Fruit fly (Drosophila melanogaster) S2 (cell line): ENCODE results near the gene Nca.

ENCODE experiments used
- CG8478 ChIP-seq: fragments of >200 bp; optimal IDR thresholded peaks from 2 replicates; lab custom pipeline; 2018
- CTCF ChIP-seq, 2 experiments: fragments of >200 bp; optimal IDR thresholded peaks; 2 replicates each; lab custom pipeline; 2018

Gene Nca

DNA sequence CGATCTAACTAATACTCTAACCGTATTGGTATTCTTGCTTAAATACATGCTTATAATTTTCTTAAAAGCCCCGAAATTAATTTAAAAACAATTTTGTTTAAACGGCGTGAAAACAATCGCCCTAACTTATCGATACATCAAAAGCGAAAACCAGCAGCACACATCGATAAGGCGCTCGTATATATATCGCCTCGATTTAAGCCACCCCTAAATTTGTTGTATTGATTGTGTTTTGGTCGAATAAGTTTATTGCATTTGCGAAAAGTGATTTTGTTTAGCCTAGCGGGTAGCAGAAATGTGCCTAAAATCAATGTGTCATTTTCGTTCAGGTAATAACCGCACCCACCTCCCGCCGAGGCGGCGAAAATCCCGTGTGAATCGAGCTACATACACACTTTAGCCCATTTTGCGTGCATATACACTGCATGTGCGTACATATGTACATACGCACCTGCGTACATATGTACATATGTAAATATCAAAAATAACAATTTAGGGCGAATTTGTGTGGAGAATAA lies at the start of gene Nca, which contains the start of gene CG7646:
TSS of gene Nca (plus strand) at position 174 of the 518 bp plus-strand sequence.
TSS of gene CG7646 (plus strand) at position 174 of the 518 bp plus-strand sequence.
- TF ChIP-seq CG8478 (lab: Kevin White, UChicago) (no peak), CTCF (optimal IDR thresholded peaks at IDR 0.05; lab: Kevin White, UChicago) (no peak)

DNA sequence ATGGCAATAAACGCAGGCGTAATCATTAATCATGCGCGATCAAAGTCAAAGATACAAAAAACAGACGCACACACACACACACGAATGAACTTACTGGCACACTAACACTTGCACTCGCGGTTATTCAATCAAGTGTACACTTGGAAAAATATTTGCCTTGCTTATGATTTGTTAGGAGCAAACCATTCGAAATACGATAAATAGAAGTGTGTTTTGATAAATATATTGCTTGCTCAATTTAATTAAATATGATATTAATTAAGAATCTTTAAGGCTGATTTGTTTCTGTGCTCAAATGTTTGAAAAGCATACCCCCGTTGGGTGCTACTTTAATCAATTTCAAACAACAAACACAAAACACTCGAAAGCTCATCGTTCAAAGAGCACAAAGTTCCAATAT lies 46.2 kb upstream of the Nca start:
- TF ChIP-seq CTCF (optimal IDR thresholded peaks at IDR 0.05; lab: Kevin White, UChicago): no peak
- no peak for TF ChIP-seq CG8478 (lab: Kevin White, UChicago)

DNA sequence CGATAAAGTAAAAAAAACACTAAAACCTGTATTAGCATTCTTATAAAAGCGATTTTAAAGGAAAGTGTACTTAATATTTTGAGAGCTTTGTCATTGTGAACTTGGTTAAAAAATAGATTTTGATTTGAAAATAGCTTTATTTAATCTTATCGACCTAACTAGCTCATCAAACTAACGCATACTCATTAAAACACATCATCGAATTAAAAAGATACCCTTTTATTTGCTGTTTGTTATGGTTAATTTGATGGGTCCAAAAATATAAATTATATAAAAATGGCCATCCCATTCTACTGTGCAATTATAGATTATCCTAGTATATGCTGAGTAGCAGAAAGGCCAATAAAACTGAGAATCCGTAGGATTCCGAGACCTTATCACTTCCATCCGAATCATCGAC lies 40.7 kb upstream of the Nca start, which contains the start of gene CG32219:
TSS of gene CG32219 (minus strand) at position 101 of the 400 bp plus-strand sequence.
- no peak for TF ChIP-seq CG8478 (lab: Kevin White, UChicago)
- no peak for TF ChIP-seq CTCF (optimal IDR thresholded peaks at IDR 0.05; lab: Kevin White, UChicago)

DNA sequence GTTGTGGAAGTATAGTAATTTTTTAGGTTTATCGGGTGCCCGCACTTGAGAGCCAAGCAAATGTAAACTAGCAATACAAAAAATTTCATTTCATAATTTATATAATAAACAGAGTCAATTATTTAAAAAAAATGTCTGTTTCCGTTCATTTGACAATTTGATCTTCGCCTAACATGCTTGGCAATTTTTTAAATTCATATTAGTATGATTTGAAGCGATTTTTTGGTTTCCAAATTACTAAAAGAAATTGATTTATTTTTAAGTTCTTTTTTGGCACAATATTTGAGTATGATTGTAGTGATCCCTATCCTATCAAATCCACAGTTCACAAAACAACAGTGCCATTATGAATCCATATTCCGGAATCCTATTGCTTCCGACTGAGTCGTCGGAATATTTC lies 39.8 kb upstream of the Nca start, which contains the start of gene CG34258:
TSS of gene CG34258 (minus strand) at position 101 of the 400 bp plus-strand sequence.
- TF ChIP-seq CTCF (optimal IDR thresholded peaks at IDR 0.05; lab: Kevin White, UChicago): no peak
- TF ChIP-seq CG8478 (lab: Kevin White, UChicago): no peak

- no peak for TF ChIP-seq CG8478 (lab: Kevin White, UChicago)
- TF ChIP-seq CTCF (optimal IDR thresholded peaks at IDR 0.05; lab: Kevin White, UChicago): no peak
These were observed 39.0 kb upstream of the Nca start, which contains the start of gene CG33710 for dm6 chr3L:19952690-19953089. Gene CG33710 (minus strand): TSS chr3L:19952790.

- no peak for TF ChIP-seq CG8478 (lab: Kevin White, UChicago)
- TF ChIP-seq CTCF (optimal IDR thresholded peaks at IDR 0.05; lab: Kevin White, UChicago): no peak
These were observed 38.1 kb upstream of the Nca start, which contains the start of gene CG42655 for dm6 chr3L:19953612-19954011. Gene CG42655 (minus strand): TSS chr3L:19953712.

DNA sequence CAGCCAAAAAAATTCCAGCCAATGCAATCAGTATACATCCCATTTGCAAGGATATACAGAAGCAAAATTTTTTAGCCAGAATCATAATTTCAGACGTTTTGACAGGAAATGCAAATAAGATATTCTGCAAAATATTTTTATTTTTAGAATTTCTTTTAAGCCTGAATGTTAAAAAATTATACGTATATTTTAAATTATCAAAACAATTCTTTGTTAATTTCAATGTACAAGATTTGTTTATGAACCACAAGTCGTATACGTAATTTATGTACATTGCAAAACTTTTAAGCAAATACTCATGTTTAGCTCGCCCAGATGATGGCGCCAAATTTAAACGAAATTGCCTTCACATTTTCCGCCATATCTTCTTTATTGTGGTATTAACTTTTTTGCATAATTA lies 37.3 kb upstream of the Nca start, which contains the start of gene CG42654:
TSS of gene CG42654 (minus strand) at position 101 of the 400 bp plus-strand sequence.
- TF ChIP-seq CG8478 (lab: Kevin White, UChicago) (no peak), CTCF (optimal IDR thresholded peaks at IDR 0.05; lab: Kevin White, UChicago) (no peak)

DNA sequence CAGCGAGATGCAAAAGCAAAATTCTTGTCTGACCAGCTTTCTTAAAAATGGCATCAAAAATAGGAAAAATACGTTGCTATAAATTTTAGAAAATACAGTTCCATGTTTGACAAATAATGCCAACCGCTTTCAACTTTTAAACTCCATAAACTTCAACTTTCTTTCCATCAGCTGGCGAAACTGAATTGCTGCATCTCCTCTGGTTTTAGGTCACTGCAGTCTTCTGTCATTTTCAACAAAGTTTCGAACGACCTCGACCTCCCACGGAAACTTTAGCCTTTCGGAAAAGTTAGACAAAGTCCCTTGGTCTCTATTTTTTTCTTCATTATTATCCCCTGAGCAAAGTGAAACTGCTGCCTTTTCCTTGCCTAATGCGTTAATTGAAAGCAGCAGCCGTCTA lies 36.0 kb upstream of the Nca start, which contains the start of gene CG42263:
TSS of gene CG42263 (minus strand) at position 101 of the 400 bp plus-strand sequence.
- TF ChIP-seq CTCF (optimal IDR thresholded peaks at IDR 0.05; lab: Kevin White, UChicago): no peak
- no peak for TF ChIP-seq CG8478 (lab: Kevin White, UChicago)

dm6 chr3L:19961805-19962204 lies 29.9 kb upstream of the Nca start:
- TF ChIP-seq CTCF (optimal IDR thresholded peaks at IDR 0.05; lab: Kevin White, UChicago) (no peak), CG8478 (lab: Kevin White, UChicago) (no peak)

- TF ChIP-seq CG8478 (lab: Kevin White, UChicago): no peak
- TF ChIP-seq CTCF (optimal IDR thresholded peaks at IDR 0.05; lab: Kevin White, UChicago): no peak
These were observed 22.7 kb upstream of the Nca start for dm6 chr3L:19968725-19969598.

dm6 chr3L:19978088-19978487 lies 13.6 kb upstream of the Nca start:
- TF ChIP-seq CG8478 (lab: Kevin White, UChicago) (no peak), CTCF (optimal IDR thresholded peaks at IDR 0.05; lab: Kevin White, UChicago) (no peak)

DNA sequence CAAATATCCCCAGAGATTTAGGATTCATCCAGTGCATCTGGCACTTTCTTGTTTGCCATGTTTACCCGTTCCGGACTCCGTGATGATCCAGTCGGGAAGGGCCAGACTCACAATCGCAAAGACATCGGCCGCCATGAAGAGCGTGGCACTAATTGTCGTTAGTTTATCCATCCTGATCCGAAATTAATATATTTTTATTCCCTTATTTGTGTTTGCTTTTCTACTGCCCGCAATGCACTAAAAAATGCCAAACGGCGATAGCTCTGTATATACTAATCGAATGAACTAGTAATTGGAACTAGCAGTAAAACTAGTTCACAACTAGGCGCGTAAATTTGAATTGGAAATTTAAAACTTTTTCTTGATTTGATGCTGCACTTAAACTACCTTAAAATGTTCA lies 12.1 kb upstream of the Nca start, which contains the start of gene CG14182:
TSS of gene CG14182 (minus strand) at position 221 of the 400 bp plus-strand sequence.
- no peak for TF ChIP-seq CG8478 (lab: Kevin White, UChicago)
- no peak for TF ChIP-seq CTCF (optimal IDR thresholded peaks at IDR 0.05; lab: Kevin White, UChicago)

dm6 chr3L:19981385-19981784 lies 10.3 kb upstream of the Nca start, which contains the start of gene CG17732:
Gene CG17732 (plus strand): TSS chr3L:19981685.
- TF ChIP-seq CTCF (optimal IDR thresholded peaks at IDR 0.05; lab: Kevin White, UChicago) (no peak), CG8478 (lab: Kevin White, UChicago) (no peak)

dm6 chr3L:19985768-19986167 lies 5.9 kb upstream of the Nca start, which contains the start of the genes hale and schuy:
Gene hale (minus strand): TSS chr3L:19985868.
Gene schuy (plus strand): TSS chr3L:19986093.
- TF ChIP-seq CG8478 (lab: Kevin White, UChicago): no peak
- TF ChIP-seq CTCF (optimal IDR thresholded peaks at IDR 0.05; lab: Kevin White, UChicago): no peak
